Worm (Caenorhabditis elegans) whole organism, midembryonic: ENCODE results near the gene Y22D7AL.3.
A peak's percentile ranks its signal among the peaks of the same experiment; 100 is the strongest.

ENCODE experiments used
- T22C8.4 ChIP-seq: fragments of 200-800 bp; sonication (Bioruptor generic); IDR thresholded peaks from 2 replicates; pipeline ENCODE4 v1.3.6; 2022; ENCODE audit warnings: missing genetic modification characterization, missing compliant biosample characterization
- cog-1 ChIP-seq: sonication (generic microtip); optimal IDR thresholded peaks from 2 replicates; lab custom pipeline; 2016; ENCODE audit warnings: missing genetic modification characterization, missing compliant biosample characterization
- flt-1 ChIP-seq: fragments of 200-800 bp; sonication (Bioruptor generic); IDR thresholded peaks from 2 replicates; pipeline ENCODE4 v1.3.6; 2022; ENCODE audit warnings: missing genetic modification characterization, missing compliant biosample characterization
- klf-2 ChIP-seq: fragments of 200-800 bp; sonication (Bioruptor generic); conservative IDR thresholded peaks from 2 replicates; pipeline ENCODE4 v1.3.6; 2022; ENCODE audit warnings: missing genetic modification reagents, missing genetic modification characterization, missing compliant biosample characterization

DNA sequence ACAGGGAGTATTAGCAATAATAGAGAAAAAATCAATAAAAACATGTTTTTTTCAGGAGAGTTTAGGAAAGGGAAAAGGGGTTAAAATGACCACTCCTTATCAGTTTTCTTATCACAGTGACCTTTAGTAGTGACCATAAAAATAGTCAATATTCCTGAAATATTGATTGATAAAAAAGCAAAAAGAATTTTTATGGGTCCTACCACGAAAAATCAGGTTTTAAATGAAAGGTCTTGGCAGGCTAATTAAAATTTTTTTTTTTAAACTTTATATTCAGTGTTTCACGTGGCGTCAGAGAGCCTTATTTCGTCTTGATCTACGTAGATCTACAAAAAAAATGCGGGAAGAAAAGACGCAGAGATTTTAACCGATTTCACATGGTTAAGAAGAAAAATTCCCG lies 16.1 kb downstream of the Y22D7AL.3 start, which contains the start of gene cht-4:
- TF ChIP-seq klf-2 (GFP tag; lab: Robert Waterston, UW) (no peak), T22C8.4 (GFP tag; lab: Robert Waterston, UW) (0 out of 2 replicates have a peak, but pooled peaks have one; percentile 33), flt-1 (no peak), cog-1 (no peak)
